Fruit fly (Drosophila melanogaster) whole organism, embryonic: ENCODE measurements around the gene CG16812.
A peak's percentile ranks its signal among the peaks of the same experiment; 100 is the strongest.

ENCODE experiments used
- Gug ChIP-seq: fragments of 200-800 bp; sonication (Bioruptor generic); IDR thresholded peaks from 4 replicates; pipeline ENCODE4 v1.3.6; 2022; ENCODE audit warnings: missing biosample characterization, missing genetic modification characterization
- chif ChIP-seq, 2 experiments: fragments of 200-800 bp; sonication (Bioruptor generic); optimal IDR thresholded peaks; 3 replicates each; lab custom pipeline; 2016; ENCODE audit warnings: missing biosample characterization in 2 of 2, missing genetic modification characterization in 2 of 2
- psq ChIP-seq: fragments of 200-800 bp; sonication (Bioruptor generic); optimal IDR thresholded peaks from 2 replicates; lab custom pipeline; 2017; ENCODE audit warnings: missing biosample characterization, missing genetic modification characterization
- shn ChIP-seq: fragments of 200-800 bp; sonication (Bioruptor generic); optimal IDR thresholded peaks from 3 replicates; lab custom pipeline; 2016; ENCODE audit warnings: missing biosample characterization, missing genetic modification characterization
- slou ChIP-seq: fragments of 200-800 bp; sonication (Bioruptor generic); optimal IDR thresholded peaks from 3 replicates; lab custom pipeline; 2016; ENCODE audit warnings: missing biosample characterization, missing genetic modification characterization

- TF ChIP-seq chif (GFP tag; optimal IDR thresholded peaks at IDR 0.05; lab: Kevin White, UChicago) (peak; percentile 58 to 69), psq (GFP tag; lab: Kevin White, UChicago) (peak; percentile 76), Gug (GFP tag; lab: Robert Waterston, UW) (peak; percentile 88), shn (peak; percentile 83), slou (GFP tag; lab: Kevin White, UChicago) (peak; percentile 68)
Observed at dm6 chr2L:13176701-13177249, 45.6 kb upstream of the CG16812 start, which contains the start of the genes Sfmbt and CG5439.
